Worm (Caenorhabditis elegans): ENCODE data around the gene F31B9.2.

The F31B9.2 gene

ce11 chrX:15932859-15933258 is 15.7 kb downstream of the F31B9.2 start (continued):
- TF ChIP-seq nhr-85 (tag) (no peak), mep-1 (tag; optimal IDR thresholded peaks at IDR 0.05) (no peak)

DNA sequence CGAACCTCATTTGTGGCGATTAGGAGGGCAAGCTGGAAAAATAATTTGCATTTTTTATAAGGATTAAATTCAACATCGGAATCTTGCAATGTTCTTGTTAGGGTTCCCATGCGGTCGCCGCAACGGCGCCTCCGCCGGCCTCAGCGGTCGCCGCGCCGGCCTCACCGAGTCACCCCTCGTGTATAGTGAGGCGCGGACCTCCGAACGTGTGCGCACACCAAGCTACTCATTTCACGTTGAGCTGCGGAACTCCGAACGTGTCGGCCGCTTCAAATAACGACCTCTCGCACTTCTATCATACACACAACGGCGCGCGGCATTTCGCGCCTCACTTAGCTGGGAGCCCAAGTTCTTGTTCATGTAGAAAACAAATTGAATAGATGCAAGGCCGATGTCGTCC is 20.7 kb downstream of the F31B9.2 start:
- TF ChIP-seq nhr-85 (tag) (no peak), mdl-1 (tag; optimal IDR thresholded peaks at IDR 0.05) (no peak), nhr-20 (tag; optimal IDR thresholded peaks at IDR 0.05) (no peak), nhr-71 (tag; optimal IDR thresholded peaks at IDR 0.05) (no peak), ceh-82 (tag; optimal IDR thresholded peaks at IDR 0.05) (no peak), unc-30 (tag; optimal IDR thresholded peaks at IDR 0.05) (no peak), C04F5.9 (tag; optimal IDR thresholded peaks at IDR 0.05) (no peak), egl-13 (tag; optimal IDR thresholded peaks at IDR 0.05) (no peak), fos-1 (tag; optimal IDR thresholded peaks at IDR 0.05) (no peak), tlp-1 (tag; optimal IDR thresholded peaks at IDR 0.05) (no peak), nhr-237 (tag; optimal IDR thresholded peaks at IDR 0.05) (no peak)

ce11 chrX:15939224-15939623 is 22.1 kb downstream of the F31B9.2 start, which contains the start of gene mrp-3:
mrp-3 (minus strand) TSS chrX:15939324.
- TF ChIP-seq isw-1 (GFP tag; IDR thresholded peaks at IDR 0.05) (no peak), pag-3 (tag; optimal IDR thresholded peaks at IDR 0.05; ENCODE audit: borderline replicate concordance, insufficient read depth) (no peak), sptf-1 (tag; optimal IDR thresholded peaks at IDR 0.05) (no peak), nhr-11 (tag; optimal IDR thresholded peaks at IDR 0.05) (no peak), zag-1 (tag; optimal IDR thresholded peaks at IDR 0.05) (no peak), hlh-17 (GFP tag; optimal IDR thresholded peaks at IDR 0.05; ENCODE audit: borderline replicate concordance) (no peak)

DNA sequence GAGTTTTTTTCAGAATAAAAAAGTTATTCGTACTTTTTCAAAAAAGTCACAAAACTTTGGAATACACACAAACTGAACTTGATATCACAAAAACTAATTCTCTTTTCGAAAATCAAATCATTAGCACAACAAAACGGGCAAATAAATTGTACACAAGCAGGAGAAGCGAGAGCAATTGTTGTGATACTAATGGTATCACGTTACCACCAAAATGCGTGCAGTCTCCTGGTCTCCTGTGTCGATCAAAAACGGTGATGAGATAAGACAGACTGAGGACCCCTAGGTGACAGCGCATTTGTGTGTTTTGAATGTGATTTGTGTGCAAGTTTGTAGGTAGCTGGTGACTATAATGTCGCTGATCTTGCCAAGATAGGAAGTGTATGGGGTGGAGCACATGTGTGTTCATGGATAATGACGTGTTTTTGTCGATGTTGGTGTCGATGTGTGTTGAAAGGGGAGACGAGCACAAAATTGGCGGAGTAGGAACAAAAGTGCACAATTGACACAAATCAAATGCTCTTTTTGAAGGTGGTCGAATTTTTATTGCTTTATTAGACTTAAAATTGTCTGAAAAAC is 22.7 kb downstream of the F31B9.2 start:
- TF ChIP-seq skn-1 (tag; optimal IDR thresholded peaks at IDR 0.05) (no peak), isw-1 (GFP tag; IDR thresholded peaks at IDR 0.05) (no peak), lin-35 (GFP tag; optimal IDR thresholded peaks at IDR 0.05) (peak in 1 of 2 experiments; percentile 26), fkh-10 (GFP tag; optimal IDR thresholded peaks at IDR 0.05) (no peak), nhr-20 (tag; optimal IDR thresholded peaks at IDR 0.05) (peak; percentile 19), nhr-19 (GFP tag; conservative IDR thresholded peaks at IDR 0.05) (no peak), elt-2 (tag; optimal IDR thresholded peaks at IDR 0.05) (peak; percentile 77), ztf-11 (tag; optimal IDR thresholded peaks at IDR 0.05) (no peak), snpc-4 (tag; optimal IDR thresholded peaks at IDR 0.05) (no peak), aly-2 (tag; optimal IDR thresholded peaks at IDR 0.05) (no peak), unc-62 (GFP tag; optimal IDR thresholded peaks at IDR 0.05) (no peak), alr-1 (tag; optimal IDR thresholded peaks at IDR 0.05; ENCODE audit: borderline replicate concordance) (no peak), mdl-1 (tag; optimal IDR thresholded peaks at IDR 0.05) (peak in 1 of 2 experiments; percentile 9), mab-9 (GFP tag; IDR thresholded peaks at IDR 0.05) (no peak), nhr-76 (tag; optimal IDR thresholded peaks at IDR 0.05) (no peak), fkh-4 (tag; optimal IDR thresholded peaks at IDR 0.05; ENCODE audit: borderline replicate concordance) (no peak), zip-4 (GFP tag; optimal IDR thresholded peaks at IDR 0.05) (no peak), ets-5 (GFP tag; IDR thresholded peaks at IDR 0.05) (no peak), ceh-88 (GFP tag; IDR thresholded peaks at IDR 0.05) (no peak), C16A3.4 (tag; optimal IDR thresholded peaks at IDR 0.05) (no peak)

DNA sequence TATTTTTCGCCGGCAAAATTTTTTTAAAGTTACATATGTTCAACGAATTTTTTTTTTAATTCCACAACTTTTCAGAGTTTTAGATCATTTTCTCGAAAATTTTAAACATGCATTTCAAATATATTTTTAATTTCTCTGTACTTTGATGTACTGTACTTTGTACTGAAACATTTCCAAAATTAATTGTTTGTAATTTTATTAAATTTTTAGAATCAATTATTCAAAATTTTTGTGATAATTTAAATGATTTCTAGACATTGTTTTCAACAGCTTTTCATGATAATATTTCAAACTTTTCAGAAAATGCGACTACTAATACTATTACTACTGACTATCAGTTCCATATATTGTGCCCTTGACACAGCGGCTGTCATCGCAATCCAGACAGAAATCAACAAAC is 26.5 kb downstream of the F31B9.2 start, which contains the start of gene mec-5:
mec-5 (plus strand) TSS at position 301 of the 400 bp plus-strand sequence.
- TF ChIP-seq fkh-10 (GFP tag; optimal IDR thresholded peaks at IDR 0.05) (no peak), alr-1 (tag; optimal IDR thresholded peaks at IDR 0.05; ENCODE audit: borderline replicate concordance) (no peak), mab-9 (GFP tag; IDR thresholded peaks at IDR 0.05) (no peak), pax-3 (tag; optimal IDR thresholded peaks at IDR 0.05) (no peak), hpl-2 (GFP tag; optimal IDR thresholded peaks at IDR 0.05) (no peak)
